In genomic region chr3R:27636720-27637119, dm6 we compare ENCODE assay signal across 2 fruit fly cellular contexts.
TF ChIP-seq lines count a peak whose summit lies in the region.

No protein-coding gene starts in this region.

- no peak for TF ChIP-seq CTCF in whole organism, embryonic (GFP tag; optimal IDR thresholded peaks at IDR 0.05; lab: Kevin White, UChicago)

TF ChIP-seq in whole organism, embryonic, 481 proteins besides CTCF, POLR2A, EP300 and RAD21 (continues in another document):
- TF ChIP-seq CG17359 (tag; optimal IDR thresholded peaks at IDR 0.05; lab: Kevin White, UChicago), result no peak
- no peak for TF ChIP-seq Dll (GFP tag; IDR thresholded peaks at IDR 0.05; lab: Robert Waterston, UW; ENCODE audit: partially characterized antibody)
- TF ChIP-seq CG5180 (GFP tag; optimal IDR thresholded peaks at IDR 0.05; lab: Kevin White, UChicago), result no peak
- TF ChIP-seq CG6175 (GFP tag; IDR thresholded peaks at IDR 0.05; lab: Robert Waterston, UW), result 0 out of 3 replicates have a peak, but pooled peaks have one; percentile 11
- no peak for TF ChIP-seq bowl (GFP tag; IDR thresholded peaks at IDR 0.05; lab: Robert Waterston, UW)
- TF ChIP-seq B-H2 (GFP tag; optimal IDR thresholded peaks at IDR 0.05; lab: Kevin White, UChicago), result no peak
- TF ChIP-seq CG7987 (GFP tag; optimal IDR thresholded peaks at IDR 0.05; lab: Kevin White, UChicago), result no peak
- no peak for TF ChIP-seq NK7.1 (GFP tag; optimal IDR thresholded peaks at IDR 0.05; lab: Kevin White, UChicago)
- TF ChIP-seq az2 (GFP tag; optimal IDR thresholded peaks at IDR 0.05; lab: Kevin White, UChicago), result no peak
- no peak for TF ChIP-seq gsb-n (tag; optimal IDR thresholded peaks at IDR 0.05; lab: Kevin White, UChicago)
- no peak for TF ChIP-seq sima (GFP tag; optimal IDR thresholded peaks at IDR 0.05; lab: Kevin White, UChicago)
- no peak for TF ChIP-seq Aef1 (GFP tag; IDR thresholded peaks at IDR 0.05; lab: Robert Waterston, UW)
- no peak for TF ChIP-seq lmd (GFP tag; IDR thresholded peaks at IDR 0.05; lab: Robert Waterston, UW)
- no peak for TF ChIP-seq CG3726 (GFP tag; IDR thresholded peaks at IDR 0.05; lab: Robert Waterston, UW)
- no peak for TF ChIP-seq D19B (GFP tag; optimal IDR thresholded peaks at IDR 0.05; lab: Kevin White, UChicago)
- no peak for TF ChIP-seq slou (GFP tag; optimal IDR thresholded peaks at IDR 0.05; lab: Kevin White, UChicago)
- TF ChIP-seq gcm2 (GFP tag; optimal IDR thresholded peaks at IDR 0.05; lab: Kevin White, UChicago), result no peak
- TF ChIP-seq Drgx (GFP tag; IDR thresholded peaks at IDR 0.05; lab: Robert Waterston, UW), result no peak
- TF ChIP-seq CG14965 (GFP tag; optimal IDR thresholded peaks at IDR 0.05; lab: Kevin White, UChicago; ENCODE audit: borderline replicate concordance), result no peak
- no peak for TF ChIP-seq CG3407 (GFP tag; optimal IDR thresholded peaks at IDR 0.05; lab: Kevin White, UChicago)
- TF ChIP-seq crol (GFP tag; IDR thresholded peaks at IDR 0.05; lab: Robert Waterston, UW), result peak; percentile 71
- no peak for TF ChIP-seq emc (GFP tag; optimal IDR thresholded peaks at IDR 0.05; lab: Kevin White, UChicago)
- no peak for TF ChIP-seq TFAM (GFP tag; optimal IDR thresholded peaks at IDR 0.05; lab: Kevin White, UChicago)
- TF ChIP-seq CG12104 (GFP tag; optimal IDR thresholded peaks at IDR 0.05; lab: Kevin White, UChicago), result no peak
- TF ChIP-seq Opbp (GFP tag; IDR thresholded peaks at IDR 0.05; lab: Robert Waterston, UW; ENCODE audit: partially characterized antibody), result no peak
- no peak for TF ChIP-seq Mes4 (GFP tag; optimal IDR thresholded peaks at IDR 0.05; lab: Kevin White, UChicago)
- no peak for TF ChIP-seq Bgb (GFP tag; IDR thresholded peaks at IDR 0.05; lab: Robert Waterston, UW; ENCODE audit: partially characterized antibody)
- no peak for TF ChIP-seq H2.0 (GFP tag; IDR thresholded peaks at IDR 0.05; lab: Robert Waterston, UW)
- TF ChIP-seq MESR4 (GFP tag; optimal IDR thresholded peaks at IDR 0.05; lab: Kevin White, UChicago), result peak; percentile 9
- no peak for TF ChIP-seq fd102C (GFP tag; optimal IDR thresholded peaks at IDR 0.05; lab: Kevin White, UChicago)
- no peak for TF ChIP-seq HHEX (GFP tag; optimal IDR thresholded peaks at IDR 0.05; lab: Kevin White, UChicago)
- TF ChIP-seq cg (GFP tag; optimal IDR thresholded peaks at IDR 0.05; lab: Kevin White, UChicago), result peak; percentile 28
- TF ChIP-seq tup (GFP tag; optimal IDR thresholded peaks at IDR 0.05; lab: Kevin White, UChicago), result no peak
- no peak for TF ChIP-seq dm (GFP tag; optimal IDR thresholded peaks at IDR 0.05; lab: Kevin White, UChicago)
- TF ChIP-seq CG3065 (GFP tag; optimal IDR thresholded peaks at IDR 0.05; lab: Kevin White, UChicago), result peak; percentile 39
- TF ChIP-seq Hr3 (GFP tag; optimal IDR thresholded peaks at IDR 0.05; lab: Kevin White, UChicago), result no peak
- no peak for TF ChIP-seq Pdp1 (GFP tag; optimal IDR thresholded peaks at IDR 0.05; lab: Kevin White, UChicago)
- no peak for TF ChIP-seq sc (optimal IDR thresholded peaks at IDR 0.05; lab: Kevin White, UChicago)
- no peak for TF ChIP-seq sc (GFP tag; optimal IDR thresholded peaks at IDR 0.05; lab: Kevin White, UChicago)
- TF ChIP-seq slbo (GFP tag; IDR thresholded peaks at IDR 0.05; lab: Robert Waterston, UW), result no peak
- no peak for TF ChIP-seq CG17361 (GFP tag; IDR thresholded peaks at IDR 0.05; lab: Robert Waterston, UW)
- TF ChIP-seq HmgD (GFP tag; optimal IDR thresholded peaks at IDR 0.05; lab: Kevin White, UChicago), result no peak
- no peak for TF ChIP-seq Meics (GFP tag; optimal IDR thresholded peaks at IDR 0.05; lab: Kevin White, UChicago)
- no peak for TF ChIP-seq CG8944 (GFP tag; optimal IDR thresholded peaks at IDR 0.05; lab: Kevin White, UChicago)
- TF ChIP-seq prd (optimal IDR thresholded peaks at IDR 0.05; lab: Kevin White, UChicago), result no peak
- TF ChIP-seq prd (GFP tag; IDR thresholded peaks at IDR 0.05; lab: Robert Waterston, UW), result no peak
- TF ChIP-seq ERR (GFP tag; optimal IDR thresholded peaks at IDR 0.05; lab: Kevin White, UChicago), result no peak
- peak; percentile 11; the same call in 1 of the 3 replicates for TF ChIP-seq CG34422 (GFP tag; IDR thresholded peaks at IDR 0.05; lab: Robert Waterston, UW)

TF ChIP-seq in whole organism, wandering third instar larva, 38 proteins besides CTCF, POLR2A, EP300 and RAD21:
- TF ChIP-seq foxo (GFP tag; optimal IDR thresholded peaks at IDR 0.05; lab: Kevin White, UChicago) (no peak), Dif (GFP tag; optimal IDR thresholded peaks at IDR 0.05; lab: Kevin White, UChicago; ENCODE audit: partially characterized antibody) (peak; percentile 53)
